Fruit fly (Drosophila melanogaster) whole organism, prepupa: ENCODE results near the gene wdb.
A peak's percentile ranks its signal among the peaks of the same experiment; 100 is the strongest.

ENCODE experiments used
- Blimp-1 ChIP-seq: fragments of 200-800 bp; sonication (Bioruptor generic); optimal IDR thresholded peaks from 3 replicates; lab custom pipeline; 2017; ENCODE audit warnings: missing biosample characterization, missing genetic modification characterization, mild to moderate bottlenecking, moderate library complexity, missing genetic modification reagents
- CG10631 ChIP-seq: fragments of 200-800 bp; sonication (Bioruptor generic); optimal IDR thresholded peaks from 2 replicates; lab custom pipeline; 2016; ENCODE audit warnings: missing biosample characterization, missing genetic modification characterization
- CG11294 ChIP-seq: fragments of 200-800 bp; sonication (Bioruptor generic); IDR thresholded peaks from 2 replicates; pipeline ENCODE4 v1.3.6; 2022; ENCODE audit warnings: missing biosample characterization, missing genetic modification characterization
- CG11762 ChIP-seq: fragments of 200-800 bp; sonication (Bioruptor generic); optimal IDR thresholded peaks from 3 replicates; lab custom pipeline; 2016; ENCODE audit warnings: missing biosample characterization, missing genetic modification characterization; ENCODE audit not compliant: insufficient read depth
- CG11902 ChIP-seq: fragments of 200-800 bp; sonication (Bioruptor generic); optimal IDR thresholded peaks from 3 replicates; lab custom pipeline; 2016; ENCODE audit warnings: missing biosample characterization, missing genetic modification characterization
- CG15336 ChIP-seq: fragments of 200-800 bp; sonication (Bioruptor generic); IDR thresholded peaks from 2 replicates; pipeline ENCODE4 v1.3.6; 2022; ENCODE audit warnings: missing biosample characterization, missing genetic modification characterization
- CG1621 ChIP-seq: fragments of 200-800 bp; sonication (Bioruptor generic); optimal IDR thresholded peaks from 3 replicates; lab custom pipeline; 2018; ENCODE audit warnings: missing biosample characterization, mild to moderate bottlenecking, missing genetic modification characterization
- CG16779 ChIP-seq: fragments of 200-800 bp; sonication (Bioruptor generic); optimal IDR thresholded peaks from 3 replicates; lab custom pipeline; 2017; ENCODE audit warnings: missing biosample characterization, mild to moderate bottlenecking, missing genetic modification characterization
- CG3032 ChIP-seq: fragments of 200-800 bp; optimal IDR thresholded peaks from 2 replicates; lab custom pipeline; 2019; ENCODE audit warnings: missing biosample characterization, mild to moderate bottlenecking, missing genetic modification characterization, moderate library complexity
- CG34406 ChIP-seq: fragments of 200-800 bp; sonication (Bioruptor generic); optimal IDR thresholded peaks from 3 replicates; lab custom pipeline; 2016; ENCODE audit warnings: missing biosample characterization, missing genetic modification characterization
- CG4318 ChIP-seq: fragments of 200-800 bp; sonication (Bioruptor generic); optimal IDR thresholded peaks from 3 replicates; lab custom pipeline; 2017; ENCODE audit warnings: missing biosample characterization, mild to moderate bottlenecking, missing genetic modification characterization
- CG6163 ChIP-seq: fragments of 200-800 bp; sonication (Bioruptor generic); IDR thresholded peaks from 3 replicates; pipeline ENCODE4 v1.3.6; 2022; ENCODE audit warnings: missing biosample characterization, missing genetic modification characterization
- CG6276 ChIP-seq: fragments of 200-800 bp; sonication (Bioruptor generic); optimal IDR thresholded peaks from 2 replicates; lab custom pipeline; 2017; ENCODE audit warnings: missing biosample characterization, mild to moderate bottlenecking, missing genetic modification characterization
- CG6808 ChIP-seq: fragments of 200-800 bp; sonication (Bioruptor generic); optimal IDR thresholded peaks from 3 replicates; lab custom pipeline; 2017; ENCODE audit warnings: missing biosample characterization, missing genetic modification characterization, mild to moderate bottlenecking, moderate library complexity, missing genetic modification reagents
- CG6854 ChIP-seq: fragments of 200-800 bp; sonication (Bioruptor generic); optimal IDR thresholded peaks from 2 replicates; lab custom pipeline; 2017; ENCODE audit warnings: missing biosample characterization, mild to moderate bottlenecking, missing genetic modification characterization
- CG8119 ChIP-seq: fragments of 200-800 bp; sonication (Bioruptor generic); IDR thresholded peaks from 3 replicates; pipeline ENCODE4 v1.3.6; 2022; ENCODE audit warnings: missing biosample characterization, missing genetic modification characterization
- CG8632 ChIP-seq: fragments of 200-800 bp; sonication (Bioruptor generic); optimal IDR thresholded peaks from 3 replicates; lab custom pipeline; 2016; ENCODE audit warnings: missing biosample characterization, missing genetic modification characterization
- Eip78C ChIP-seq: fragments of 200-800 bp; sonication (Bioruptor generic); peaks from one replicate; lab custom pipeline; 2016; ENCODE audit warnings: missing biosample characterization, missing genetic modification characterization
- Eip93F ChIP-seq: fragments of 200-800 bp; sonication (Bioruptor generic); optimal IDR thresholded peaks from 2 replicates; lab custom pipeline; 2016; ENCODE audit warnings: missing biosample characterization, mild to moderate bottlenecking, missing genetic modification characterization
- Ets21C ChIP-seq: fragments of 200-800 bp; sonication (Bioruptor generic); optimal IDR thresholded peaks from 3 replicates; lab custom pipeline; 2016; ENCODE audit warnings: missing biosample characterization, missing genetic modification characterization
- Ets96B ChIP-seq: fragments of 200-800 bp; optimal IDR thresholded peaks from 2 replicates; lab custom pipeline; 2019; ENCODE audit warnings: missing biosample characterization, mild to moderate bottlenecking, missing genetic modification characterization, moderate library complexity
- Gug ChIP-seq: fragments of 200-800 bp; sonication (Bioruptor generic); IDR thresholded peaks from 2 replicates; pipeline ENCODE4 v1.3.6; 2022; ENCODE audit warnings: missing biosample characterization, missing genetic modification characterization
- Hr39 ChIP-seq: fragments of 200-800 bp; sonication (Bioruptor generic); optimal IDR thresholded peaks from 2 replicates; lab custom pipeline; 2016; ENCODE audit warnings: missing biosample characterization, missing genetic modification characterization
- Hr4 ChIP-seq: fragments of 200-800 bp; sonication (Bioruptor generic); optimal IDR thresholded peaks from 3 replicates; lab custom pipeline; 2016; ENCODE audit warnings: missing biosample characterization, missing genetic modification characterization
- OdsH ChIP-seq: fragments of 200-800 bp; sonication (Bioruptor generic); optimal IDR thresholded peaks from 3 replicates; lab custom pipeline; 2016; ENCODE audit warnings: missing biosample characterization, missing genetic modification characterization
- Smox ChIP-seq: fragments of 200-800 bp; sonication (Bioruptor generic); optimal IDR thresholded peaks from 3 replicates; lab custom pipeline; 2016; ENCODE audit warnings: missing biosample characterization, missing genetic modification characterization
- Sox14 ChIP-seq: fragments of 200-800 bp; sonication (Bioruptor generic); optimal IDR thresholded peaks from 3 replicates; lab custom pipeline; 2016; ENCODE audit warnings: missing biosample characterization, missing genetic modification characterization
- Sox15 ChIP-seq: fragments of 200-800 bp; sonication (Bioruptor generic); optimal IDR thresholded peaks from 3 replicates; lab custom pipeline; 2016; ENCODE audit warnings: missing biosample characterization, missing genetic modification characterization
- achi ChIP-seq: fragments of 200-800 bp; sonication (Bioruptor generic); optimal IDR thresholded peaks from 3 replicates; lab custom pipeline; 2016; ENCODE audit warnings: missing biosample characterization, missing genetic modification characterization
- acj6 ChIP-seq: fragments of 200-800 bp; sonication (Bioruptor generic); optimal IDR thresholded peaks from 3 replicates; lab custom pipeline; 2016; ENCODE audit warnings: missing biosample characterization, missing genetic modification characterization
- dac ChIP-seq: fragments of 200-800 bp; sonication (Bioruptor generic); optimal IDR thresholded peaks from 2 replicates; lab custom pipeline; 2017; ENCODE audit warnings: missing biosample characterization, mild to moderate bottlenecking, missing genetic modification characterization
- dsx ChIP-seq: fragments of 200-800 bp; optimal IDR thresholded peaks from 3 replicates; lab custom pipeline; 2019; ENCODE audit warnings: missing biosample characterization, mild to moderate bottlenecking, missing genetic modification characterization, moderate library complexity; ENCODE audit not compliant: poor library complexity, severe bottlenecking
- fd85E ChIP-seq: fragments of 200-800 bp; sonication (Bioruptor generic); optimal IDR thresholded peaks from 3 replicates; lab custom pipeline; 2016; ENCODE audit warnings: missing biosample characterization, missing genetic modification characterization
- fkh ChIP-seq: fragments of 200-800 bp; sonication (Bioruptor generic); optimal IDR thresholded peaks from 3 replicates; lab custom pipeline; 2017; ENCODE audit warnings: missing biosample characterization, mild to moderate bottlenecking, missing genetic modification characterization, moderate library complexity
- lz ChIP-seq: fragments of 200-800 bp; sonication (Bioruptor generic); optimal IDR thresholded peaks from 3 replicates; lab custom pipeline; 2016; ENCODE audit warnings: missing biosample characterization, missing genetic modification characterization
- net ChIP-seq: fragments of 200-800 bp; sonication (Bioruptor generic); optimal IDR thresholded peaks from 3 replicates; lab custom pipeline; 2016; ENCODE audit warnings: missing biosample characterization, missing genetic modification characterization
- pdm3 ChIP-seq: fragments of 200-800 bp; sonication (Bioruptor generic); optimal IDR thresholded peaks from 3 replicates; lab custom pipeline; 2016; ENCODE audit warnings: missing biosample characterization, missing genetic modification characterization
- spab ChIP-seq: fragments of 200-800 bp; sonication (Bioruptor generic); optimal IDR thresholded peaks from 2 replicates; lab custom pipeline; 2017; ENCODE audit warnings: missing biosample characterization, mild to moderate bottlenecking, missing genetic modification characterization, missing genetic modification reagents
- ss ChIP-seq, 2 experiments: fragments of 200-800 bp; sonication (Bioruptor generic); optimal IDR thresholded peaks; 2 replicates in 1 of 2; 3 replicates in 1 of 2; lab custom pipeline; 2017 to 2018; ENCODE audit warnings: mild to moderate bottlenecking in 2 of 2, missing biosample characterization in 2 of 2, missing genetic modification characterization in 2 of 2, moderate library complexity in 1 of 2
- svp ChIP-seq: fragments of 200-800 bp; sonication (Bioruptor generic); peaks from one replicate; lab custom pipeline; 2016; ENCODE audit warnings: missing biosample characterization, missing genetic modification characterization
- vri ChIP-seq: fragments of 200-800 bp; sonication (Bioruptor generic); optimal IDR thresholded peaks from 3 replicates; lab custom pipeline; 2016; ENCODE audit warnings: missing biosample characterization, mild to moderate bottlenecking, missing genetic modification characterization

wdb gene

dm6 chr3R:27607218-27607929, 25.3 kb upstream of the wdb start, which contains the start of the genes dsd and Tusp (continued):
- TF ChIP-seq vri (GFP tag; lab: Kevin White, UChicago) (peak; percentile 44), Gug (GFP tag; lab: Robert Waterston, UW) (peak; percentile 43), CG10631 (GFP tag; lab: Kevin White, UChicago) (peak; percentile 75), achi (GFP tag; lab: Kevin White, UChicago) (peak; percentile 58), CG11902 (GFP tag; lab: Kevin White, UChicago) (peak; percentile 55), CG6276 (GFP tag; lab: Kevin White, UChicago) (no peak), Smox (GFP tag; lab: Kevin White, UChicago) (peak; percentile 29), Sox14 (GFP tag; lab: Kevin White, UChicago) (peak; percentile 56), lz (GFP tag; lab: Kevin White, UChicago) (peak; percentile 79), CG4318 (GFP tag; lab: Kevin White, UChicago) (peak; percentile 56), CG8632 (peak; percentile 40), acj6 (peak; percentile 74), CG15336 (GFP tag; lab: Robert Waterston, UW) (peak; percentile 12; the same call in 1 of the 2 replicates), pdm3 (peak; percentile 69), spab (GFP tag; lab: Kevin White, UChicago) (peak; percentile 17), dac (peak; percentile 48)
- TF ChIP-seq, all 60 proteins: peak for 51

- TF ChIP-seq CG11902 (GFP tag; lab: Kevin White, UChicago) (no peak), ss (GFP tag; optimal IDR thresholded peaks at IDR 0.05; lab: Kevin White, UChicago) (no peak), dsx (GFP tag; lab: Kevin White, UChicago) (no peak), CG11762 (GFP tag; lab: Kevin White, UChicago) (no peak), CG15336 (GFP tag; lab: Robert Waterston, UW) (0 out of 2 replicates have a peak, but pooled peaks have one; percentile 6), CG34406 (GFP tag; lab: Kevin White, UChicago) (no peak), Eip78C (GFP tag; lab: Kevin White, UChicago) (peak; percentile 73), fkh (GFP tag; lab: Kevin White, UChicago) (peak; percentile 69), svp (peak; percentile 97), CG16779 (tag; lab: Kevin White, UChicago) (no peak), CG6163 (GFP tag; lab: Robert Waterston, UW) (peak; percentile 22; the same call in 1 of the 3 replicates), Hr4 (GFP tag; lab: Kevin White, UChicago) (peak; percentile 17), CG6854 (GFP tag; lab: Kevin White, UChicago) (no peak)
Observed at dm6 chr3R:27605534-27606250, 23.7 kb upstream of the wdb start.

dm6 chr3R:27604636-27605443, 22.8 kb upstream of the wdb start:
- peak; percentile 71 for TF ChIP-seq pdm3
- TF ChIP-seq CG3032: peak; percentile 3
- peak; percentile 58 for TF ChIP-seq acj6
- TF ChIP-seq Ets96B (tag; lab: Kevin White, UChicago): peak; percentile 29
- TF ChIP-seq Ets21C (GFP tag; lab: Kevin White, UChicago): no peak
- no peak for TF ChIP-seq fkh (GFP tag; lab: Kevin White, UChicago)
- TF ChIP-seq ss (GFP tag; optimal IDR thresholded peaks at IDR 0.05; lab: Kevin White, UChicago): peak; percentile 6 to 49
- TF ChIP-seq Smox (GFP tag; lab: Kevin White, UChicago): peak; percentile 37
- TF ChIP-seq CG16779 (tag; lab: Kevin White, UChicago): peak; percentile 14
- TF ChIP-seq net (GFP tag; lab: Kevin White, UChicago): peak; percentile 60
- TF ChIP-seq Blimp-1 (GFP tag; lab: Kevin White, UChicago): no peak
- TF ChIP-seq OdsH: peak; percentile 68
- TF ChIP-seq dac: no peak
- peak; percentile 77 for TF ChIP-seq Hr4 (GFP tag; lab: Kevin White, UChicago)
- peak; percentile 32 for TF ChIP-seq Hr39 (GFP tag; lab: Kevin White, UChicago)
- no peak for TF ChIP-seq Eip93F (GFP tag; lab: Kevin White, UChicago)
- peak; percentile 38 for TF ChIP-seq CG8632
- TF ChIP-seq CG8119 (GFP tag; lab: Robert Waterston, UW): peak; percentile 48; the same call in 2 of the 3 replicates
- peak; percentile 90 for TF ChIP-seq Eip78C (GFP tag; lab: Kevin White, UChicago)
- TF ChIP-seq CG1621 (tag; lab: Kevin White, UChicago): peak; percentile 16
- TF ChIP-seq CG10631 (GFP tag; lab: Kevin White, UChicago): peak; percentile 58
- TF ChIP-seq CG6276 (GFP tag; lab: Kevin White, UChicago): peak; percentile 65
- TF ChIP-seq fd85E (GFP tag; lab: Kevin White, UChicago): no peak
- TF ChIP-seq Sox15 (GFP tag; lab: Kevin White, UChicago): peak; percentile 8
- peak; percentile 21 for TF ChIP-seq CG6808
- TF ChIP-seq CG11294 (GFP tag; lab: Robert Waterston, UW): no peak
